Worm (Caenorhabditis elegans): ENCODE data around the gene E02A10.4.

Gene E02A10.4

ce11 chrV:12526758-12527157 lies 41.0 kb downstream of the E02A10.4 start, which contains the start of gene F45D3.1:
TSS of gene F45D3.1 (plus strand) at chrV:12527058.
- no peak for TF ChIP-seq unc-62 (GFP tag; optimal IDR thresholded peaks at IDR 0.05)

- no peak for TF ChIP-seq unc-62 (GFP tag; optimal IDR thresholded peaks at IDR 0.05)
Observed at ce11 chrV:12526124-12526523, 41.6 kb downstream of the E02A10.4 start.

- TF ChIP-seq unc-62 (GFP tag; optimal IDR thresholded peaks at IDR 0.05), result no peak
Observed at ce11 chrV:12525526-12525925, 42.2 kb downstream of the E02A10.4 start, which contains the start of gene dyf-4. TSS of gene dyf-4 (minus strand) at chrV:12525738.

ce11 chrV:12523356-12523755 lies 44.4 kb downstream of the E02A10.4 start:
- no peak for TF ChIP-seq unc-62 (GFP tag; optimal IDR thresholded peaks at IDR 0.05)

ce11 chrV:12518770-12519169 lies 49.0 kb downstream of the E02A10.4 start:
- TF ChIP-seq unc-62 (GFP tag; optimal IDR thresholded peaks at IDR 0.05), result no peak

- TF ChIP-seq unc-62 (GFP tag; optimal IDR thresholded peaks at IDR 0.05), result no peak
Observed at ce11 chrV:12517757-12518156, 50.0 kb downstream of the E02A10.4 start.

ce11 chrV:12517148-12517547 lies 50.6 kb downstream of the E02A10.4 start, which contains the start of gene cal-1:
TSS of gene cal-1 (minus strand) at chrV:12517248.
- TF ChIP-seq unc-62 (GFP tag; optimal IDR thresholded peaks at IDR 0.05), result no peak
